Worm (Caenorhabditis elegans) whole organism, midembryonic: Measurements from ENCODE around the gene M01B2.8.

Experiments
- cog-1 ChIP-seq: sonication (generic microtip); optimal IDR thresholded peaks from 2 replicates; lab custom pipeline; 2016; ENCODE audit warnings: missing genetic modification characterization, missing compliant biosample characterization
- flt-1 ChIP-seq: fragments of 200-800 bp; sonication (Bioruptor generic); IDR thresholded peaks from 2 replicates; pipeline ENCODE4 v1.3.6; 2022; ENCODE audit warnings: missing genetic modification characterization, missing compliant biosample characterization
- med-1 ChIP-seq: sonication (generic microtip); optimal IDR thresholded peaks from 2 replicates; lab custom pipeline; 2017; ENCODE audit warnings: missing genetic modification characterization, mild to moderate bottlenecking, missing compliant biosample characterization, antibody characterized with exemption, missing genetic modification reagents; ENCODE audit not compliant: insufficient read depth
- ref-1 ChIP-seq: fragments of 200-800 bp; sonication (Bioruptor generic); conservative IDR thresholded peaks from 2 replicates; pipeline ENCODE4 v1.3.6; 2022; ENCODE audit warnings: missing genetic modification reagents, missing genetic modification characterization, missing compliant biosample characterization
- tab-1 ChIP-seq: fragments of 200-800 bp; sonication (Bioruptor generic); IDR thresholded peaks from 2 replicates; pipeline ENCODE4 v1.3.6; 2022; ENCODE audit warnings: missing genetic modification characterization, missing compliant biosample characterization
- ztf-23 ChIP-seq: fragments of 200-800 bp; sonication (Bioruptor generic); IDR thresholded peaks from 2 replicates; pipeline ENCODE4 v1.3.6; 2022; ENCODE audit warnings: missing genetic modification reagents, missing genetic modification characterization, missing compliant biosample characterization
- ztf-29 ChIP-seq: fragments of 200-800 bp; sonication (Bioruptor generic); IDR thresholded peaks from 2 replicates; pipeline ENCODE4 v1.3.6; 2022; ENCODE audit warnings: missing genetic modification reagents, missing genetic modification characterization, missing compliant biosample characterization

DNA sequence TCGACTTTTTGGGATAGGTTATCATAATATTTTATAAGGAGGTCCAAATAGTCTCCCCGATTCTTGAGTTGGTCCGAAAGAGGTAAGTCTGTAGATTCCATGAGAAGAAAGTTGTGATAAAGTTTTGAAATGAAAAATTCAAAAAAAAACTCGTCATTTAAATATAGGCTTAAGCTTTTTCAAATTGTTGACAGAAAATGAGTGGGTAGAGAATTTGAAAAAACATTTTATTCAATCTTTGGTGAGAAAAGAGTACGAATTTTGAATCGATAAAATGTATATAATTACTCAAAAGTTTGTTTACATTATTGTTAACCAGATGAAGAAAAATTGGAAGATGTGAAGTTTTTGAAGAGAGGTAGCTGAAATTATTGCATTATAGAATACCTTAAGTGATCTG, 45.5 kb downstream of the M01B2.8 start, which contains the start of gene T26H8.5:
- TF ChIP-seq ztf-23 = no peak
- no peak for TF ChIP-seq flt-1 (GFP tag; lab: Robert Waterston, UW)
- TF ChIP-seq cog-1 (tag; lab: Kevin White, UChicago) = no peak
- no peak for TF ChIP-seq ztf-29
- no peak for TF ChIP-seq tab-1 (GFP tag; lab: Robert Waterston, UW)
- TF ChIP-seq ref-1 = no peak
- no peak for TF ChIP-seq med-1 (GFP tag; lab: Kevin White, UChicago)
